Worm (Caenorhabditis elegans) whole organism, L2 larva: ENCODE data around the gene ggtb-1.

Experiments
- C34F6.9 ChIP-seq: fragments of 150-350 bp; optimal IDR thresholded peaks from 2 replicates; lab custom pipeline; 2014; ENCODE audit warnings: missing biosample characterization, missing genetic modification characterization
- F13H6.1 ChIP-seq: sonication (generic microtip); optimal IDR thresholded peaks from 2 replicates; lab custom pipeline; 2016; ENCODE audit warnings: missing genetic modification characterization, missing compliant biosample characterization
- R02D3.7 ChIP-seq: fragments of 150-350 bp; optimal IDR thresholded peaks from 2 replicates; lab custom pipeline; 2014; ENCODE audit warnings: missing biosample characterization, missing genetic modification characterization
- Y55F3AM.14 ChIP-seq: fragments of 200-800 bp; sonication (Bioruptor generic); optimal IDR thresholded peaks from 2 replicates; lab custom pipeline; 2018; ENCODE audit warnings: mild to moderate bottlenecking, missing genetic modification characterization, missing compliant biosample characterization
- ZK546.5 ChIP-seq: sonication (generic microtip); optimal IDR thresholded peaks from 2 replicates; lab custom pipeline; 2017; ENCODE audit warnings: missing biosample characterization, missing genetic modification characterization
- alr-1 ChIP-seq: fragments of 150-350 bp; optimal IDR thresholded peaks from 2 replicates; lab custom pipeline; 2014; ENCODE audit warnings: missing biosample characterization, missing genetic modification characterization
- aly-2 ChIP-seq: fragments of 150-350 bp; optimal IDR thresholded peaks from 2 replicates; lab custom pipeline; 2014; ENCODE audit warnings: missing biosample characterization, missing genetic modification characterization
- ama-1 ChIP-seq: fragments of 150-350 bp; optimal IDR thresholded peaks from 2 replicates; lab custom pipeline; 2018; ENCODE audit warnings: inconsistent platforms
- blmp-1 ChIP-seq: sonication (generic microtip); optimal IDR thresholded peaks from 2 replicates; lab custom pipeline; 2017; ENCODE audit warnings: missing genetic modification characterization, mild to moderate bottlenecking, missing compliant biosample characterization, antibody characterized with exemption, moderate library complexity; ENCODE audit not compliant: insufficient read depth
- ceh-16 ChIP-seq: fragments of 150-350 bp; optimal IDR thresholded peaks from 2 replicates; lab custom pipeline; 2014; ENCODE audit warnings: missing biosample characterization, missing genetic modification characterization
- ceh-82 ChIP-seq: fragments of 150-350 bp; optimal IDR thresholded peaks from 2 replicates; lab custom pipeline; 2014; ENCODE audit warnings: missing biosample characterization, missing genetic modification characterization
- crh-2 ChIP-seq: sonication (generic microtip); optimal IDR thresholded peaks from 2 replicates; lab custom pipeline; 2017; ENCODE audit warnings: missing biosample characterization, missing genetic modification characterization
- dmd-4 ChIP-seq: sonication (generic microtip); optimal IDR thresholded peaks from 2 replicates; lab custom pipeline; 2017; ENCODE audit warnings: missing biosample characterization, missing genetic modification characterization
- egl-27 ChIP-seq: sonication (generic microtip); optimal IDR thresholded peaks from 3 replicates; lab custom pipeline; 2017; ENCODE audit warnings: missing biosample characterization, missing genetic modification reagents, missing genetic modification characterization
- elt-1 ChIP-seq: fragments of 150-350 bp; optimal IDR thresholded peaks from 2 replicates; lab custom pipeline; 2014; ENCODE audit warnings: missing biosample characterization, missing genetic modification characterization
- elt-3 ChIP-seq: sonication (generic microtip); optimal IDR thresholded peaks from 2 replicates; lab custom pipeline; 2017; ENCODE audit warnings: missing biosample characterization, missing genetic modification characterization
- fos-1 ChIP-seq: fragments of 150-350 bp; optimal IDR thresholded peaks from 2 replicates; lab custom pipeline; 2014; ENCODE audit warnings: missing biosample characterization, missing genetic modification characterization
- gmeb-1 ChIP-seq: fragments of 150-350 bp; optimal IDR thresholded peaks from 2 replicates; lab custom pipeline; 2014; ENCODE audit warnings: missing biosample characterization, missing genetic modification characterization
- lin-11 ChIP-seq: fragments of 150-350 bp; sonication (generic microtip); optimal IDR thresholded peaks from 2 replicates; lab custom pipeline; 2014; ENCODE audit warnings: missing biosample characterization, missing genetic modification characterization, inconsistent platforms, mixed read lengths
- lin-13 ChIP-seq: fragments of 150-350 bp; optimal IDR thresholded peaks from 2 replicates; lab custom pipeline; 2014; ENCODE audit warnings: missing biosample characterization, missing genetic modification reagents, missing genetic modification characterization
- lsy-2 ChIP-seq, 2 experiments: fragments of 150-350 bp in 1 of 2; sonication (generic microtip) in 1 of 2; optimal IDR thresholded peaks; 2 replicates each; lab custom pipeline; 2014 to 2017; ENCODE audit warnings: missing biosample characterization in 2 of 2, missing genetic modification characterization in 2 of 2
- mab-5 ChIP-seq: fragments of 150-350 bp; optimal IDR thresholded peaks from 2 replicates; lab custom pipeline; 2014; ENCODE audit warnings: missing biosample characterization, missing genetic modification characterization
- mbf-1 ChIP-seq: sonication (generic microtip); optimal IDR thresholded peaks from 2 replicates; lab custom pipeline; 2017; ENCODE audit warnings: missing biosample characterization, missing genetic modification characterization
- mdl-1 ChIP-seq, 2 experiments: fragments of 150-350 bp in 1 of 2; sonication (generic microtip) in 1 of 2; optimal IDR thresholded peaks; 2 replicates each; lab custom pipeline; 2017; ENCODE audit warnings: missing biosample characterization in 2 of 2, missing genetic modification characterization in 2 of 2
- nhr-10 ChIP-seq: sonication (generic microtip); optimal IDR thresholded peaks from 2 replicates; lab custom pipeline; 2017; ENCODE audit warnings: missing biosample characterization, missing genetic modification characterization
- nhr-11 ChIP-seq: fragments of 150-350 bp; optimal IDR thresholded peaks from 2 replicates; lab custom pipeline; 2014; ENCODE audit warnings: missing biosample characterization, missing genetic modification characterization
- nhr-129 ChIP-seq: fragments of 150-350 bp; optimal IDR thresholded peaks from 2 replicates; lab custom pipeline; 2014; ENCODE audit warnings: missing biosample characterization, missing genetic modification characterization
- nhr-23 ChIP-seq: fragments of 150-350 bp; optimal IDR thresholded peaks from 2 replicates; lab custom pipeline; 2014; ENCODE audit warnings: missing biosample characterization, missing genetic modification reagents, missing genetic modification characterization
- nhr-237 ChIP-seq: fragments of 150-350 bp; optimal IDR thresholded peaks from 2 replicates; lab custom pipeline; 2014; ENCODE audit warnings: missing biosample characterization, missing genetic modification characterization
- nhr-25 ChIP-seq: fragments of 150-350 bp; sonication (generic microtip); optimal IDR thresholded peaks from 3 replicates; lab custom pipeline; 2014; ENCODE audit warnings: missing biosample characterization, missing genetic modification characterization
- nhr-6 ChIP-seq: fragments of 150-350 bp; optimal IDR thresholded peaks from 2 replicates; lab custom pipeline; 2014; ENCODE audit warnings: missing biosample characterization, missing genetic modification characterization
- nhr-77 ChIP-seq: fragments of 150-350 bp; optimal IDR thresholded peaks from 2 replicates; lab custom pipeline; 2014; ENCODE audit warnings: missing biosample characterization, missing genetic modification characterization
- peb-1 ChIP-seq: fragments of 150-350 bp; optimal IDR thresholded peaks from 2 replicates; lab custom pipeline; 2014; ENCODE audit warnings: missing biosample characterization, missing genetic modification characterization
- sem-4 ChIP-seq: fragments of 150-350 bp; optimal IDR thresholded peaks from 2 replicates; lab custom pipeline; 2014; ENCODE audit warnings: missing biosample characterization, missing genetic modification reagents, missing genetic modification characterization
- sma-3 ChIP-seq: sonication (generic microtip); optimal IDR thresholded peaks from 2 replicates; lab custom pipeline; 2016; ENCODE audit warnings: missing genetic modification reagents, missing genetic modification characterization, missing compliant biosample characterization
- sma-9 ChIP-seq, 2 experiments: fragments of 150-350 bp in 1 of 2; sonication (generic microtip) in 1 of 2; optimal IDR thresholded peaks; 2 replicates each; lab custom pipeline; 2014 to 2016; ENCODE audit warnings: missing genetic modification characterization in 2 of 2, mild to moderate bottlenecking in 1 of 2, missing biosample characterization in 1 of 2, missing compliant biosample characterization in 1 of 2, missing genetic modification reagents in 1 of 2, moderate library complexity in 1 of 2
- unc-55 ChIP-seq: fragments of 150-350 bp; sonication (generic microtip); optimal IDR thresholded peaks from 3 replicates; lab custom pipeline; 2014; ENCODE audit warnings: missing biosample characterization, missing genetic modification reagents, missing genetic modification characterization
- zag-1 ChIP-seq: fragments of 150-350 bp; optimal IDR thresholded peaks from 2 replicates; lab custom pipeline; 2014; ENCODE audit warnings: missing biosample characterization, missing genetic modification characterization
- ztf-1 ChIP-seq: fragments of 200-800 bp; sonication (Bioruptor generic); conservative IDR thresholded peaks from 2 replicates; pipeline ENCODE4 v1.3.6; 2022; ENCODE audit warnings: missing genetic modification characterization, missing compliant biosample characterization
- ztf-11 ChIP-seq: sonication (generic microtip); optimal IDR thresholded peaks from 2 replicates; lab custom pipeline; 2017; ENCODE audit warnings: missing biosample characterization, missing genetic modification characterization
- ztf-4 ChIP-seq: fragments of 150-350 bp; optimal IDR thresholded peaks from 2 replicates; lab custom pipeline; 2014; ENCODE audit warnings: missing biosample characterization, missing genetic modification characterization

The ggtb-1 gene

ce11 chrIII:7165816-7166229, 32.3 kb downstream of the ggtb-1 start (continued):
- no peak for TF ChIP-seq ama-1 (lab: Kevin White, UChicago)
- no peak for TF ChIP-seq dmd-4 (tag; lab: Kevin White, UChicago)
- TF ChIP-seq nhr-6 (tag; lab: Kevin White, UChicago), result no peak
- TF ChIP-seq egl-27 (tag; lab: Kevin White, UChicago), result peak; percentile 43
- TF ChIP-seq ceh-82, result no peak
- TF ChIP-seq nhr-10 (tag; lab: Kevin White, UChicago), result no peak
- peak; percentile 52 for TF ChIP-seq gmeb-1 (tag; lab: Kevin White, UChicago)
- no peak for TF ChIP-seq ztf-1 (GFP tag; lab: Robert Waterston, UW)
- TF ChIP-seq elt-3, result no peak
- no peak for TF ChIP-seq nhr-237
- TF ChIP-seq elt-1, result no peak

ce11 chrIII:7166664-7167567, 33.4 kb downstream of the ggtb-1 start:
- TF ChIP-seq unc-55 (GFP tag; lab: Kevin White, UChicago), result peak; percentile 82
- TF ChIP-seq nhr-129 (tag; lab: Kevin White, UChicago), result peak; percentile 76
- TF ChIP-seq mdl-1 (tag; optimal IDR thresholded peaks at IDR 0.05; lab: Kevin White, UChicago), result peak; percentile 23 to 29
- peak; percentile 62 for TF ChIP-seq zag-1 (tag; lab: Kevin White, UChicago)
- no peak for TF ChIP-seq alr-1 (tag; lab: Kevin White, UChicago)
- TF ChIP-seq Y55F3AM.14 (GFP tag; lab: Kevin White, UChicago), result no peak
- TF ChIP-seq C34F6.9 (tag; lab: Kevin White, UChicago), result peak; percentile 77
- TF ChIP-seq mab-5 (tag; lab: Kevin White, UChicago), result peak; percentile 16
- TF ChIP-seq lin-13 (GFP tag; lab: Kevin White, UChicago), result peak; percentile 5
- TF ChIP-seq blmp-1 (tag; lab: Kevin White, UChicago), result no peak
- peak; percentile 32 for TF ChIP-seq ztf-4 (tag; lab: Kevin White, UChicago)
- peak; percentile 74 for TF ChIP-seq egl-27 (tag; lab: Kevin White, UChicago)
- TF ChIP-seq elt-1, result no peak
- TF ChIP-seq dmd-4 (tag; lab: Kevin White, UChicago), result no peak
- TF ChIP-seq crh-2 (tag; lab: Kevin White, UChicago), result peak; percentile 71
- peak; percentile 44 for TF ChIP-seq F13H6.1 (tag; lab: Kevin White, UChicago)
- peak; percentile 58 for TF ChIP-seq fos-1 (tag; lab: Kevin White, UChicago)
- peak; percentile 5 for TF ChIP-seq nhr-25 (tag; lab: Kevin White, UChicago)
- no peak for TF ChIP-seq nhr-77 (tag; lab: Kevin White, UChicago)
- peak; percentile 63 for TF ChIP-seq lin-11 (tag; lab: Kevin White, UChicago)
- peak in 1 of 2 experiments; percentile 69 for TF ChIP-seq lsy-2 (tag; optimal IDR thresholded peaks at IDR 0.05; lab: Kevin White, UChicago)
- no peak for TF ChIP-seq mbf-1 (tag; lab: Kevin White, UChicago)
- TF ChIP-seq aly-2 (tag; lab: Kevin White, UChicago), result no peak
- no peak for TF ChIP-seq ZK546.5
- TF ChIP-seq sma-9 (GFP tag; optimal IDR thresholded peaks at IDR 0.05; lab: Kevin White, UChicago), result peak; percentile 13
- no peak for TF ChIP-seq sma-9 (tag; optimal IDR thresholded peaks at IDR 0.05; lab: Kevin White, UChicago)
- TF ChIP-seq, all 48 proteins: peak for 16

ce11 chrIII:7167568-7167937, 34.0 kb downstream of the ggtb-1 start, which contains the start of gene acs-4:
TSS of gene acs-4 (plus strand) at chrIII:7167838.
- no peak for TF ChIP-seq C34F6.9 (tag; lab: Kevin White, UChicago)
- TF ChIP-seq R02D3.7 (tag; lab: Kevin White, UChicago), result no peak
- no peak for TF ChIP-seq ztf-1 (GFP tag; lab: Robert Waterston, UW)
- no peak for TF ChIP-seq nhr-129 (tag; lab: Kevin White, UChicago)
- no peak for TF ChIP-seq ztf-11 (tag; lab: Kevin White, UChicago)
- TF ChIP-seq alr-1 (tag; lab: Kevin White, UChicago), result no peak
- no peak for TF ChIP-seq sma-3 (GFP tag; lab: Kevin White, UChicago)
- no peak for TF ChIP-seq peb-1 (tag; lab: Kevin White, UChicago)
- TF ChIP-seq Y55F3AM.14 (GFP tag; lab: Kevin White, UChicago), result no peak
- TF ChIP-seq nhr-23 (tag; lab: Kevin White, UChicago), result no peak
- no peak for TF ChIP-seq elt-1
- TF ChIP-seq sma-9 (GFP tag; optimal IDR thresholded peaks at IDR 0.05; lab: Kevin White, UChicago), result no peak
- TF ChIP-seq sma-9 (tag; optimal IDR thresholded peaks at IDR 0.05; lab: Kevin White, UChicago), result no peak
- TF ChIP-seq nhr-11 (tag; lab: Kevin White, UChicago), result no peak
- no peak for TF ChIP-seq ceh-16 (tag; lab: Kevin White, UChicago)
- no peak for TF ChIP-seq gmeb-1 (tag; lab: Kevin White, UChicago)
- TF ChIP-seq sem-4 (tag; lab: Kevin White, UChicago), result no peak
- no peak for TF ChIP-seq nhr-77 (tag; lab: Kevin White, UChicago)
